Worm (Caenorhabditis elegans): Measurements from ENCODE around the gene ZK809.8.

DNA sequence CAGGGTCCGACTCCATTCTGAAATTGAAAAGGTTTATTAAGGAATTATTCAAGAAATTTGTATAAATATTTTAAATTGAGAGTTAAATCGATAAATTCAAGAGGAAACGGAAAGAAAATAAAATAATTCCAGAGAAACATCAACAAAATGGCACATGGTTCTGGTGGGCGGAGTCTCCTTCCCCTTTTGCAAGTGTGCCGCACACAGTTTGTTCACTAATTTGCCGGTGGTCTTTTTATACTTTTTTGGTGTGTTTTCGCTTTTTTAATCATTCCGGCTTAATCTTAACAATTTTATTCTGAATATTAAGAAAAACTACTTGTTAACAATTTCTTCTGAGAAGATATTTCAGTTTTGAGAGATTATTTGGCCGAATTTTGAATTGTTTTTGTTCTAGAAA is 44.0 kb downstream of the ZK809.8 start, which contains the start of the genes ragc-1 and Y24F12A.1:
- TF ChIP-seq nhr-23 (tag; optimal IDR thresholded peaks at IDR 0.05) (peak; percentile 19), tbx-2 (tag; optimal IDR thresholded peaks at IDR 0.05) (no peak), nhr-11 (tag; optimal IDR thresholded peaks at IDR 0.05) (no peak), nhr-237 (tag; optimal IDR thresholded peaks at IDR 0.05) (no peak), unc-39 (tag; optimal IDR thresholded peaks at IDR 0.05) (no peak), nfya-1 (tag; optimal IDR thresholded peaks at IDR 0.05; ENCODE audit: insufficient read depth) (peak; percentile 59), pqm-1 (tag; optimal IDR thresholded peaks at IDR 0.05) (no peak), nhr-67 (tag; optimal IDR thresholded peaks at IDR 0.05) (no peak)

Measured in whole organism, L3 larva.